Worm (Caenorhabditis elegans) whole organism, L4 larva: ENCODE results near the gene C27C12.1.
A peak's percentile ranks its signal among the peaks of the same experiment; 100 is the strongest.

Source experiments
- F26F4.8 ChIP-seq: fragments of 200-800 bp; sonication (Bioruptor generic); conservative IDR thresholded peaks from 2 replicates; pipeline ENCODE4 v1.3.6; 2022; ENCODE audit warnings: missing genetic modification characterization, missing compliant biosample characterization
- F44E2.7 ChIP-seq: fragments of 200-800 bp; sonication (Bioruptor generic); IDR thresholded peaks from 2 replicates; pipeline ENCODE4 v2.1.2; 2022; ENCODE audit warnings: missing genetic modification characterization, missing compliant biosample characterization
- F49E8.2 ChIP-seq: sonication (generic microtip); optimal IDR thresholded peaks from 2 replicates; lab custom pipeline; 2016; ENCODE audit warnings: missing compliant biosample characterization, mild to moderate bottlenecking, missing genetic modification characterization, borderline replicate concordance
- T20F7.1 ChIP-seq: fragments of 200-800 bp; sonication (Bioruptor generic); optimal IDR thresholded peaks from 2 replicates; lab custom pipeline; 2018; ENCODE audit warnings: mild to moderate bottlenecking, missing genetic modification characterization, missing compliant biosample characterization
- T26A8.4 ChIP-seq: fragments of 200-800 bp; sonication (Bioruptor generic); IDR thresholded peaks from 2 replicates; pipeline ENCODE4 v1.3.6; 2022; ENCODE audit warnings: missing genetic modification characterization, missing compliant biosample characterization
- Y5F2A.4 ChIP-seq: fragments of 200-800 bp; sonication (Bioruptor generic); optimal IDR thresholded peaks from 2 replicates; lab custom pipeline; 2018; ENCODE audit warnings: mild to moderate bottlenecking, missing genetic modification characterization, missing compliant biosample characterization
- ZK337.2 ChIP-seq: fragments of 200-800 bp; sonication (Bioruptor generic); IDR thresholded peaks from 2 replicates; pipeline ENCODE4 v1.3.6; 2022; ENCODE audit warnings: missing genetic modification reagents, missing genetic modification characterization, missing compliant biosample characterization
- ZK546.5 ChIP-seq, 2 experiments: sonication (generic microtip); optimal IDR thresholded peaks; 2 replicates each; lab custom pipeline; 2017; ENCODE audit warnings: missing biosample characterization in 2 of 2, missing genetic modification characterization in 2 of 2
- aly-2 ChIP-seq: sonication (generic microtip); optimal IDR thresholded peaks from 2 replicates; lab custom pipeline; 2018; ENCODE audit warnings: missing biosample characterization, missing genetic modification characterization
- ama-1 ChIP-seq: fragments of 150-350 bp; optimal IDR thresholded peaks from 2 replicates; lab custom pipeline; 2014; ENCODE audit warnings: inconsistent platforms, mixed read lengths
- attf-4 ChIP-seq: sonication (generic microtip); optimal IDR thresholded peaks from 3 replicates; lab custom pipeline; 2017; ENCODE audit warnings: missing biosample characterization, missing genetic modification characterization
- ceh-20 ChIP-seq: fragments of 200-800 bp; sonication (Bioruptor generic); IDR thresholded peaks from 2 replicates; pipeline ENCODE4 v1.3.6; 2022; ENCODE audit warnings: missing genetic modification reagents, missing genetic modification characterization, missing compliant biosample characterization
- ceh-28 ChIP-seq: fragments of 150-350 bp; optimal IDR thresholded peaks from 2 replicates; lab custom pipeline; 2014; ENCODE audit warnings: missing biosample characterization, missing genetic modification reagents, missing genetic modification characterization
- ceh-82 ChIP-seq: sonication (generic microtip); optimal IDR thresholded peaks from 2 replicates; lab custom pipeline; 2017; ENCODE audit warnings: missing biosample characterization, missing genetic modification characterization
- ces-1 ChIP-seq: fragments of 150-350 bp; sonication (generic microtip); optimal IDR thresholded peaks from 4 replicates; lab custom pipeline; 2014; ENCODE audit warnings: missing biosample characterization, missing genetic modification reagents, missing genetic modification characterization
- cey-2 ChIP-seq: sonication (generic microtip); optimal IDR thresholded peaks from 3 replicates; lab custom pipeline; 2017; ENCODE audit warnings: missing genetic modification characterization, mild to moderate bottlenecking, missing compliant biosample characterization, antibody characterized with exemption, borderline replicate concordance; ENCODE audit not compliant: insufficient read depth
- ctbp-1 ChIP-seq: fragments of 200-800 bp; sonication (Bioruptor generic); IDR thresholded peaks from 2 replicates; pipeline ENCODE4 v1.3.6; 2022; ENCODE audit warnings: missing genetic modification reagents, missing genetic modification characterization, missing compliant biosample characterization
- daf-12 ChIP-seq: fragments of 150-350 bp; optimal IDR thresholded peaks from 2 replicates; lab custom pipeline; 2014; ENCODE audit warnings: missing biosample characterization, missing genetic modification reagents, missing genetic modification characterization
- daf-8 ChIP-seq: fragments of 200-800 bp; sonication (Bioruptor generic); IDR thresholded peaks from 2 replicates; pipeline ENCODE4 v1.3.6; 2022; ENCODE audit warnings: missing genetic modification characterization, missing compliant biosample characterization
- dmd-6 ChIP-seq: fragments of 200-800 bp; sonication (Bioruptor generic); IDR thresholded peaks from 2 replicates; pipeline ENCODE4 v1.3.6; 2022; ENCODE audit warnings: missing genetic modification reagents, missing genetic modification characterization, missing compliant biosample characterization
- dmd-8 ChIP-seq: fragments of 200-800 bp; sonication (Bioruptor generic); IDR thresholded peaks from 2 replicates; pipeline ENCODE4 v1.3.6; 2022; ENCODE audit warnings: missing genetic modification characterization, missing compliant biosample characterization
- duxl-1 ChIP-seq: sonication (generic microtip); optimal IDR thresholded peaks from 2 replicates; lab custom pipeline; 2016; ENCODE audit warnings: mild to moderate bottlenecking, missing genetic modification characterization, moderate library complexity, missing compliant biosample characterization; ENCODE audit not compliant: poor library complexity
- dve-1 ChIP-seq: sonication (generic microtip); optimal IDR thresholded peaks from 2 replicates; lab custom pipeline; 2017; ENCODE audit warnings: antibody characterized with exemption, mild to moderate bottlenecking, missing genetic modification characterization, missing compliant biosample characterization; ENCODE audit not compliant: insufficient read depth
- egl-27 ChIP-seq: sonication (generic microtip); optimal IDR thresholded peaks from 3 replicates; lab custom pipeline; 2017; ENCODE audit warnings: missing biosample characterization, missing genetic modification reagents, missing genetic modification characterization
- fos-1 ChIP-seq: fragments of 150-350 bp; optimal IDR thresholded peaks from 2 replicates; lab custom pipeline; 2014; ENCODE audit warnings: missing biosample characterization, missing genetic modification characterization
- gei-8 ChIP-seq: fragments of 200-800 bp; sonication (Bioruptor generic); optimal IDR thresholded peaks from 2 replicates; lab custom pipeline; 2018; ENCODE audit warnings: mild to moderate bottlenecking, missing genetic modification characterization, missing compliant biosample characterization
- hlh-11 ChIP-seq: fragments of 200-800 bp; sonication (Bioruptor generic); optimal IDR thresholded peaks from 2 replicates; lab custom pipeline; 2018; ENCODE audit warnings: mild to moderate bottlenecking, missing genetic modification characterization, missing compliant biosample characterization
- lim-7 ChIP-seq: fragments of 200-800 bp; sonication (Bioruptor generic); IDR thresholded peaks from 2 replicates; pipeline ENCODE4 v1.3.6; 2022; ENCODE audit warnings: missing genetic modification characterization, missing compliant biosample characterization
- lin-39 ChIP-seq: fragments of 150-350 bp; optimal IDR thresholded peaks from 2 replicates; lab custom pipeline; 2014; ENCODE audit warnings: missing biosample characterization, missing genetic modification reagents, missing genetic modification characterization
- lir-3 ChIP-seq: sonication (generic microtip); optimal IDR thresholded peaks from 2 replicates; lab custom pipeline; 2016; ENCODE audit warnings: mild to moderate bottlenecking, missing genetic modification characterization, missing compliant biosample characterization
- madf-5 ChIP-seq, 2 experiments: fragments of 200-800 bp; sonication (Bioruptor generic); IDR thresholded peaks; 2 replicates each; pipeline ENCODE4 v1.3.6; 2022; ENCODE audit warnings: missing compliant biosample characterization in 2 of 2, missing genetic modification characterization in 2 of 2
- madf-9 ChIP-seq: fragments of 200-800 bp; sonication (Bioruptor generic); conservative IDR thresholded peaks from 2 replicates; pipeline ENCODE4 v1.3.6; 2022; ENCODE audit warnings: missing genetic modification reagents, missing genetic modification characterization, missing compliant biosample characterization
- mes-2 ChIP-seq: sonication (generic microtip); optimal IDR thresholded peaks from 2 replicates; lab custom pipeline; 2016; ENCODE audit warnings: missing genotype, mild to moderate bottlenecking, missing genetic modification characterization, missing compliant biosample characterization; ENCODE audit not compliant: poor library complexity, severe bottlenecking
- mxl-2 ChIP-seq: fragments of 200-800 bp; sonication (Bioruptor generic); conservative IDR thresholded peaks from 2 replicates; pipeline ENCODE4 v1.3.6; 2022; ENCODE audit warnings: missing genetic modification reagents, missing genetic modification characterization, missing compliant biosample characterization
- mxl-3 ChIP-seq: fragments of 200-800 bp; sonication (Bioruptor generic); optimal IDR thresholded peaks from 2 replicates; lab custom pipeline; 2018; ENCODE audit warnings: mild to moderate bottlenecking, missing genetic modification characterization, missing compliant biosample characterization
- nhr-10 ChIP-seq: fragments of 150-350 bp; optimal IDR thresholded peaks from 2 replicates; lab custom pipeline; 2014; ENCODE audit warnings: missing biosample characterization, missing genetic modification characterization
- nhr-11 ChIP-seq: fragments of 150-350 bp; optimal IDR thresholded peaks from 2 replicates; lab custom pipeline; 2014; ENCODE audit warnings: missing biosample characterization, missing genetic modification characterization
- php-3 ChIP-seq: fragments of 200-800 bp; sonication (Bioruptor generic); IDR thresholded peaks from 2 replicates; pipeline ENCODE4 v1.3.6; 2022; ENCODE audit warnings: missing genetic modification reagents, missing genetic modification characterization, missing compliant biosample characterization
- pqm-1 ChIP-seq: sonication (generic microtip); optimal IDR thresholded peaks from 2 replicates; lab custom pipeline; 2017; ENCODE audit warnings: missing biosample characterization, missing genetic modification characterization
- saeg-2 ChIP-seq: fragments of 200-800 bp; sonication (Bioruptor generic); IDR thresholded peaks from 2 replicates; pipeline ENCODE4 v1.3.6; 2022; ENCODE audit warnings: missing genetic modification reagents, missing genetic modification characterization, missing compliant biosample characterization
- sdz-12 ChIP-seq: fragments of 200-800 bp; sonication (Bioruptor generic); optimal IDR thresholded peaks from 2 replicates; lab custom pipeline; 2018; ENCODE audit warnings: mild to moderate bottlenecking, missing genetic modification characterization, missing compliant biosample characterization
- tag-97 ChIP-seq: fragments of 200-800 bp; sonication (Bioruptor generic); IDR thresholded peaks from 2 replicates; pipeline ENCODE4 v1.3.6; 2022; ENCODE audit warnings: missing genetic modification characterization, missing compliant biosample characterization
- unc-39 ChIP-seq: sonication (generic microtip); optimal IDR thresholded peaks from 2 replicates; lab custom pipeline; 2017; ENCODE audit warnings: missing biosample characterization, missing genetic modification characterization
- vab-7 ChIP-seq: fragments of 200-800 bp; sonication (Bioruptor generic); IDR thresholded peaks from 2 replicates; pipeline ENCODE4 v1.3.6; 2022; ENCODE audit warnings: missing genetic modification reagents, missing genetic modification characterization, missing compliant biosample characterization
- zfp-2 ChIP-seq: sonication (generic microtip); optimal IDR thresholded peaks from 2 replicates; lab custom pipeline; 2016; ENCODE audit warnings: mild to moderate bottlenecking, missing genetic modification characterization, missing compliant biosample characterization
- zip-2 ChIP-seq: fragments of 150-350 bp; optimal IDR thresholded peaks from 2 replicates; lab custom pipeline; 2014; ENCODE audit warnings: missing biosample characterization, missing genetic modification characterization
- ztf-7 ChIP-seq: fragments of 150-350 bp; optimal IDR thresholded peaks from 2 replicates; lab custom pipeline; 2014; ENCODE audit warnings: missing biosample characterization, missing genetic modification characterization

Gene C27C12.1

ce11 chrX:14806936-14807335 lies 46.6 kb downstream of the C27C12.1 start, which contains the start of gene F42D1.4:
F42D1.4 (plus strand) TSS chrX:14807236.
- TF ChIP-seq ceh-20 (GFP tag; lab: Robert Waterston, UW): no peak
- no peak for TF ChIP-seq hlh-11 (tag; lab: Kevin White, UChicago)
- no peak for TF ChIP-seq dmd-6 (GFP tag; lab: Robert Waterston, UW)
- no peak for TF ChIP-seq fos-1
- no peak for TF ChIP-seq daf-12 (tag; lab: Kevin White, UChicago)
- TF ChIP-seq gei-8: no peak
- no peak for TF ChIP-seq sdz-12 (GFP tag; lab: Kevin White, UChicago)
- TF ChIP-seq ces-1 (GFP tag; lab: Kevin White, UChicago): no peak
- TF ChIP-seq ceh-82 (tag; lab: Kevin White, UChicago): no peak
- no peak for TF ChIP-seq Y5F2A.4
- no peak for TF ChIP-seq ZK337.2 (GFP tag; lab: Robert Waterston, UW)
- no peak for TF ChIP-seq egl-27 (tag; lab: Kevin White, UChicago)
- no peak for TF ChIP-seq F26F4.8
- no peak for TF ChIP-seq zfp-2 (tag; lab: Kevin White, UChicago)
- TF ChIP-seq, all 104 proteins: peak for 0

- TF ChIP-seq ctbp-1 (GFP tag; lab: Robert Waterston, UW): no peak
Measured at ce11 chrX:14805746-14806145, 47.8 kb downstream of the C27C12.1 start.

DNA sequence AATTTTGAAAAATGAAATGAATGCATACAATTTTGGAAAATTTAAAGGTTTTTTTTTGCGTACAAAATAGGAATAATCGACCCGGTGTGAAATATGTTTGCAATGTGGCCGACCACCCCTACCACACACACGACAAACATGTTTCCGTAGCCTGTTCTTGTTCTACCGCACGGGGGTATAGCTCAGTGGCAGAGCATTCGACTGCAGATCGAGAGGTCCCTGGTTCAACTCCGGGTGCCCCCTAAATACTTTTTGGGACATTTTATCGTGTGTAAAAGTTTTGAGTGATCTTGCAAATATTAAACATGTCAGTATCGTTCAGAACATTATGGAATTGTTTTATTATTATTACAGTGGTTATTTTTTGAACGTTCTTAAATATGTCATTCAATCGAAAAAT lies 48.9 kb downstream of the C27C12.1 start:
- TF ChIP-seq vab-7 (GFP tag; lab: Robert Waterston, UW) (peak; percentile 83), dmd-6 (GFP tag; lab: Robert Waterston, UW) (peak; percentile 76), F49E8.2 (tag; lab: Kevin White, UChicago) (no peak), dve-1 (peak; percentile 64), lim-7 (GFP tag; lab: Robert Waterston, UW) (peak; percentile 91), fos-1 (no peak), T26A8.4 (GFP tag; lab: Robert Waterston, UW) (no peak), lir-3 (tag; lab: Kevin White, UChicago) (peak; percentile 53), lin-39 (tag; lab: Kevin White, UChicago) (no peak), ama-1 (no peak), aly-2 (tag; lab: Kevin White, UChicago) (no peak), mes-2 (tag; lab: Kevin White, UChicago) (no peak), saeg-2 (GFP tag; lab: Robert Waterston, UW) (peak; percentile 86), unc-39 (tag; lab: Kevin White, UChicago) (no peak), duxl-1 (peak; percentile 68), F44E2.7 (GFP tag; lab: Robert Waterston, UW) (0 out of 2 replicates have a peak, but pooled peaks have one; percentile 40), egl-27 (tag; lab: Kevin White, UChicago) (no peak), cey-2 (tag; lab: Kevin White, UChicago) (no peak), php-3 (GFP tag; lab: Robert Waterston, UW) (peak; percentile 69; the same call in 1 of the 2 replicates), daf-8 (GFP tag; lab: Robert Waterston, UW) (no peak), tag-97 (GFP tag; lab: Robert Waterston, UW) (0 out of 2 replicates have a peak, but pooled peaks have one; percentile 54), pqm-1 (tag; lab: Kevin White, UChicago) (no peak), ztf-7 (tag; lab: Kevin White, UChicago) (peak; percentile 35), ZK546.5 (tag; optimal IDR thresholded peaks at IDR 0.05; lab: Kevin White, UChicago) (no peak), mxl-3 (GFP tag; lab: Kevin White, UChicago) (peak; percentile 59), madf-9 (GFP tag; lab: Robert Waterston, UW) (peak; percentile 82), nhr-11 (no peak), ces-1 (GFP tag; lab: Kevin White, UChicago) (no peak), Y5F2A.4 (peak; percentile 62), T20F7.1 (GFP tag; lab: Kevin White, UChicago) (peak; percentile 22), dmd-8 (GFP tag; lab: Robert Waterston, UW) (peak; percentile 89), mxl-2 (GFP tag; lab: Robert Waterston, UW) (peak; percentile 73; the same call in 1 of the 2 replicates), nhr-10 (tag; lab: Kevin White, UChicago) (no peak), attf-4 (tag; lab: Kevin White, UChicago) (no peak), madf-5 (GFP tag; IDR thresholded peaks at IDR 0.05; lab: Robert Waterston, UW) (0 out of 4 replicates have a peak, but pooled peaks of 1 of the 2 experiments have one; percentile 68), ceh-28 (tag; lab: Kevin White, UChicago) (no peak), zip-2 (tag; lab: Kevin White, UChicago) (peak; percentile 19)
